Fruit fly (Drosophila melanogaster) whole organism, embryonic: ENCODE results near the gene CG3097.

Experiments used
- Asciz ChIP-seq: fragments of 200-800 bp; sonication (Bioruptor generic); optimal IDR thresholded peaks from 2 replicates; lab custom pipeline; 2017; ENCODE audit warnings: missing biosample characterization, mild to moderate bottlenecking, missing genetic modification characterization, missing genetic modification reagents
- B-H1 ChIP-seq: fragments of 200-800 bp; sonication (Bioruptor generic); IDR thresholded peaks from 3 replicates; pipeline ENCODE4 v1.3.6; 2022; ENCODE audit warnings: missing biosample characterization, missing genetic modification characterization
- CG10267 ChIP-seq: fragments of 200-800 bp; sonication (Bioruptor generic); optimal IDR thresholded peaks from 2 replicates; lab custom pipeline; 2018; ENCODE audit warnings: missing biosample characterization, mild to moderate bottlenecking, missing genetic modification characterization, moderate library complexity
- CG10565 ChIP-seq: fragments of 200-800 bp; sonication (Bioruptor generic); optimal IDR thresholded peaks from 3 replicates; lab custom pipeline; 2016; ENCODE audit warnings: missing biosample characterization, mild to moderate bottlenecking, missing genetic modification characterization
- CG11560 ChIP-seq: fragments of 200-800 bp; sonication (Bioruptor generic); IDR thresholded peaks from 3 replicates; pipeline ENCODE4 v1.3.6; 2022; ENCODE audit warnings: missing biosample characterization, missing genetic modification characterization
- CG12942 ChIP-seq: fragments of 200-800 bp; sonication (Bioruptor generic); optimal IDR thresholded peaks from 3 replicates; lab custom pipeline; 2016; ENCODE audit warnings: missing biosample characterization, missing genetic modification characterization
- CG14441 ChIP-seq: fragments of 200-800 bp; sonication (Bioruptor generic); IDR thresholded peaks from 2 replicates; pipeline ENCODE4 v1.3.6; 2022; ENCODE audit warnings: missing biosample characterization, missing genetic modification characterization
- CG16779 ChIP-seq: fragments of 200-800 bp; sonication (Bioruptor generic); IDR thresholded peaks from 2 replicates; pipeline ENCODE4 v1.3.6; 2022; ENCODE audit warnings: missing biosample characterization, missing genetic modification characterization
- CG2129 ChIP-seq: fragments of 200-800 bp; sonication (Bioruptor generic); IDR thresholded peaks from 2 replicates; pipeline ENCODE4 v1.3.6; 2022; ENCODE audit warnings: missing biosample characterization, missing genetic modification characterization; ENCODE audit not compliant: partially characterized antibody
- CG2712 ChIP-seq: fragments of 200-800 bp; optimal IDR thresholded peaks from 3 replicates; lab custom pipeline; 2019; ENCODE audit warnings: missing biosample characterization, mild to moderate bottlenecking, missing genetic modification characterization, moderate library complexity
- CG30403 ChIP-seq: fragments of 200-800 bp; sonication (Bioruptor generic); optimal IDR thresholded peaks from 3 replicates; lab custom pipeline; 2016; ENCODE audit warnings: missing biosample characterization, missing genetic modification characterization
- CG3995 ChIP-seq: fragments of 200-800 bp; sonication (Bioruptor generic); optimal IDR thresholded peaks from 3 replicates; lab custom pipeline; 2016; ENCODE audit warnings: missing biosample characterization, missing genetic modification characterization
- CG4404 ChIP-seq: fragments of 200-800 bp; sonication (Bioruptor generic); IDR thresholded peaks from 2 replicates; pipeline ENCODE4 v1.3.6; 2022; ENCODE audit warnings: missing biosample characterization, missing genetic modification characterization
- CG4820 ChIP-seq: fragments of 200-800 bp; sonication (Bioruptor generic); optimal IDR thresholded peaks from 3 replicates; lab custom pipeline; 2016; ENCODE audit warnings: missing biosample characterization, missing genetic modification characterization
- CG5180 ChIP-seq: fragments of 200-800 bp; sonication (Bioruptor generic); optimal IDR thresholded peaks from 3 replicates; lab custom pipeline; 2017; ENCODE audit warnings: missing biosample characterization, missing genetic modification characterization, mild to moderate bottlenecking, moderate library complexity, missing genetic modification reagents
- CG6854 ChIP-seq: fragments of 200-800 bp; sonication (Bioruptor generic); optimal IDR thresholded peaks from 3 replicates; lab custom pipeline; 2017; ENCODE audit warnings: missing biosample characterization, mild to moderate bottlenecking, missing genetic modification characterization
- CG7786 ChIP-seq: fragments of 200-800 bp; sonication (Bioruptor generic); optimal IDR thresholded peaks from 2 replicates; lab custom pipeline; 2016; ENCODE audit warnings: missing biosample characterization, missing genetic modification characterization
- CG7839 ChIP-seq: fragments of 200-800 bp; sonication (Bioruptor generic); optimal IDR thresholded peaks from 3 replicates; lab custom pipeline; 2018; ENCODE audit warnings: missing biosample characterization, mild to moderate bottlenecking, missing genetic modification characterization, moderate library complexity
- CG7987 ChIP-seq: fragments of 200-800 bp; sonication (Bioruptor generic); optimal IDR thresholded peaks from 2 replicates; lab custom pipeline; 2018; ENCODE audit warnings: missing biosample characterization, mild to moderate bottlenecking, missing genetic modification characterization, moderate library complexity
- CG9932 ChIP-seq: fragments of 200-800 bp; sonication (Bioruptor generic); IDR thresholded peaks from 2 replicates; pipeline ENCODE4 v1.3.6; 2022; ENCODE audit warnings: missing biosample characterization, missing genetic modification characterization
- CkIIα-i1 ChIP-seq: fragments of 200-800 bp; sonication (Bioruptor generic); IDR thresholded peaks from 2 replicates; pipeline ENCODE4 v1.3.6; 2022; ENCODE audit warnings: missing biosample characterization, missing genetic modification characterization
- Fer3 ChIP-seq: fragments of 200-800 bp; sonication (Bioruptor generic); optimal IDR thresholded peaks from 2 replicates; lab custom pipeline; 2018; ENCODE audit warnings: missing biosample characterization, mild to moderate bottlenecking, missing genetic modification characterization, moderate library complexity
- Hsf ChIP-seq: fragments of 200-800 bp; sonication (Bioruptor generic); optimal IDR thresholded peaks from 3 replicates; lab custom pipeline; 2016; ENCODE audit warnings: missing biosample characterization, missing genetic modification characterization
- Max ChIP-seq: fragments of 200-800 bp; sonication (Bioruptor generic); optimal IDR thresholded peaks from 2 replicates; lab custom pipeline; 2016; ENCODE audit warnings: missing biosample characterization, mild to moderate bottlenecking, missing genetic modification characterization
- NK7.1 ChIP-seq: fragments of 200-800 bp; sonication (Bioruptor generic); optimal IDR thresholded peaks from 3 replicates; lab custom pipeline; 2016; ENCODE audit warnings: missing biosample characterization, missing genetic modification characterization
- Oli ChIP-seq: fragments of 200-800 bp; sonication (Bioruptor generic); optimal IDR thresholded peaks from 2 replicates; lab custom pipeline; 2018; ENCODE audit warnings: missing biosample characterization, mild to moderate bottlenecking, missing genetic modification characterization, moderate library complexity
- Ravus ChIP-seq: fragments of 200-800 bp; sonication (Bioruptor generic); IDR thresholded peaks from 2 replicates; pipeline ENCODE4 v1.3.6; 2022; ENCODE audit warnings: missing biosample characterization, missing genetic modification characterization
- Rx ChIP-seq: fragments of 200-800 bp; sonication (Bioruptor generic); IDR thresholded peaks from 2 replicates; pipeline ENCODE4 v1.3.6; 2022; ENCODE audit warnings: missing biosample characterization, missing genetic modification characterization
- Side ChIP-seq: fragments of 200-800 bp; sonication (Bioruptor generic); optimal IDR thresholded peaks from 2 replicates; lab custom pipeline; 2016; ENCODE audit warnings: missing biosample characterization, missing genetic modification characterization
- Spps ChIP-seq: fragments of 200-800 bp; sonication (Bioruptor generic); optimal IDR thresholded peaks from 2 replicates; lab custom pipeline; 2018; ENCODE audit warnings: missing biosample characterization, mild to moderate bottlenecking, missing genetic modification characterization
- ap ChIP-seq: fragments of 200-800 bp; sonication (Bioruptor generic); IDR thresholded peaks from 2 replicates; pipeline ENCODE4 v1.3.6; 2022; ENCODE audit warnings: missing biosample characterization, missing genetic modification characterization
- cad ChIP-seq: fragments of >200 bp; optimal IDR thresholded peaks from 2 replicates; lab custom pipeline; 2017; ENCODE audit warnings: missing biosample characterization, missing genetic modification characterization
- cas ChIP-seq: fragments of 200-800 bp; sonication (Bioruptor generic); IDR thresholded peaks from 2 replicates; pipeline ENCODE4 v1.3.6; 2022; ENCODE audit warnings: missing biosample characterization, missing genetic modification characterization
- chif ChIP-seq, 2 experiments: fragments of 200-800 bp; sonication (Bioruptor generic); optimal IDR thresholded peaks; 3 replicates each; lab custom pipeline; 2016; ENCODE audit warnings: missing biosample characterization in 2 of 2, missing genetic modification characterization in 2 of 2
- corto ChIP-seq: fragments of 200-800 bp; sonication (Bioruptor generic); optimal IDR thresholded peaks from 2 replicates; lab custom pipeline; 2016; ENCODE audit warnings: missing biosample characterization, mild to moderate bottlenecking, missing genetic modification characterization, moderate library complexity
- dm ChIP-seq: fragments of 200-800 bp; sonication (Bioruptor generic); optimal IDR thresholded peaks from 3 replicates; lab custom pipeline; 2016; ENCODE audit warnings: missing biosample characterization, missing genetic modification characterization
- ewg ChIP-seq: fragments of 200-800 bp; sonication (Bioruptor generic); optimal IDR thresholded peaks from 3 replicates; lab custom pipeline; 2017; ENCODE audit warnings: mild to moderate bottlenecking, missing biosample characterization, missing genetic modification reagents, missing genetic modification characterization
- her ChIP-seq: fragments of 200-800 bp; sonication (Bioruptor generic); optimal IDR thresholded peaks from 2 replicates; lab custom pipeline; 2016; ENCODE audit warnings: missing biosample characterization, missing genetic modification characterization
- onecut ChIP-seq: fragments of 200-800 bp; sonication (Bioruptor generic); IDR thresholded peaks from 2 replicates; pipeline ENCODE4 v1.3.6; 2022; ENCODE audit warnings: missing biosample characterization, missing genetic modification characterization
- prd ChIP-seq, 3 experiments: fragments of >200 bp in 2 of 3; fragments of 200-800 bp in 1 of 3; sonication (Bioruptor generic) in 1 of 3; optimal IDR thresholded peaks in 2 of 3; IDR thresholded peaks in 1 of 3; 2 replicates in 2 of 3; 3 replicates in 1 of 3; pipeline versions ENCODE4 v1.3.6 to Lab custom; 2017 to 2022; ENCODE audit warnings: missing biosample characterization in 1 of 3, missing genetic modification characterization in 1 of 3
- pzg ChIP-seq: fragments of 200-800 bp; sonication (Bioruptor generic); optimal IDR thresholded peaks from 3 replicates; lab custom pipeline; 2018; ENCODE audit warnings: missing biosample characterization, mild to moderate bottlenecking, missing genetic modification characterization, moderate library complexity
- rib ChIP-seq: fragments of 200-800 bp; sonication (Bioruptor generic); IDR thresholded peaks from 2 replicates; pipeline ENCODE4 v1.3.6; 2022; ENCODE audit warnings: missing biosample characterization, missing genetic modification characterization
- schlank ChIP-seq: fragments of 200-800 bp; sonication (Bioruptor generic); optimal IDR thresholded peaks from 2 replicates; lab custom pipeline; 2018; ENCODE audit warnings: missing biosample characterization, mild to moderate bottlenecking, missing genetic modification characterization
- sens-2 ChIP-seq: fragments of 200-800 bp; sonication (Bioruptor generic); IDR thresholded peaks from 2 replicates; pipeline ENCODE4 v1.3.6; 2022; ENCODE audit warnings: missing biosample characterization, missing genetic modification characterization
- sima ChIP-seq: fragments of 200-800 bp; sonication (Bioruptor generic); optimal IDR thresholded peaks from 2 replicates; lab custom pipeline; 2016; ENCODE audit warnings: missing biosample characterization, missing genetic modification characterization
- twi ChIP-seq: fragments of 200-800 bp; optimal IDR thresholded peaks from 2 replicates; lab custom pipeline; 2019; ENCODE audit warnings: missing biosample characterization, mild to moderate bottlenecking, missing genetic modification characterization, moderate library complexity
- usp ChIP-seq: fragments of >200 bp; optimal IDR thresholded peaks from 2 replicates; lab custom pipeline; 2017; ENCODE audit warnings: missing biosample characterization, missing genetic modification characterization
- zen ChIP-seq: fragments of 200-800 bp; sonication (Bioruptor generic); optimal IDR thresholded peaks from 3 replicates; lab custom pipeline; 2018; ENCODE audit warnings: missing biosample characterization, mild to moderate bottlenecking, missing genetic modification characterization, moderate library complexity

CG3097 gene

dm6 chrX:5745840-5746815, 24.5 kb downstream of the CG3097 start (continued):
- TF ChIP-seq CG10267 (tag; lab: Kevin White, UChicago) (peak; percentile 23), Hsf (GFP tag; lab: Kevin White, UChicago) (peak; percentile 48), CG14441 (GFP tag; lab: Robert Waterston, UW) (peak; percentile 80), Side (GFP tag; lab: Kevin White, UChicago) (peak; percentile 27), ap (peak; percentile 49; the same call in 1 of the 2 replicates), CG7987 (GFP tag; lab: Kevin White, UChicago) (no peak), cas (GFP tag; lab: Robert Waterston, UW) (0 out of 2 replicates have a peak, but pooled peaks have one; percentile 58), prd (optimal IDR thresholded peaks at IDR 0.05; lab: Kevin White, UChicago) (no peak), prd (GFP tag; IDR thresholded peaks at IDR 0.05; lab: Robert Waterston, UW) (peak; percentile 79), schlank (tag; lab: Kevin White, UChicago) (peak; percentile 70), Oli (tag; lab: Kevin White, UChicago) (peak; percentile 72), Spps (tag; lab: Kevin White, UChicago) (peak; percentile 24), B-H1 (GFP tag; lab: Robert Waterston, UW) (peak; percentile 61), chif (GFP tag; optimal IDR thresholded peaks at IDR 0.05; lab: Kevin White, UChicago) (peak in 1 of 2 experiments; percentile 53), CG7839 (tag; lab: Kevin White, UChicago) (peak; percentile 78), CG3995 (GFP tag; lab: Kevin White, UChicago) (peak; percentile 7), CG4404 (peak; percentile 66), onecut (GFP tag; lab: Robert Waterston, UW) (peak; percentile 77), CG4820 (GFP tag; lab: Kevin White, UChicago) (peak; percentile 31), Fer3 (tag; lab: Kevin White, UChicago) (peak; percentile 73), twi (tag; lab: Kevin White, UChicago) (peak; percentile 37), CkIIα-i1 (no peak), CG11560 (tag; lab: Robert Waterston, UW) (peak; percentile 46; the same call in 1 of the 3 replicates), CG7786 (GFP tag; lab: Kevin White, UChicago) (peak; percentile 70), Ravus (GFP tag; lab: Robert Waterston, UW) (peak; percentile 29; the same call in 1 of the 2 replicates), her (no peak), CG2712 (tag; lab: Kevin White, UChicago) (peak; percentile 54), ewg (GFP tag; lab: Kevin White, UChicago) (peak; percentile 66), zen (peak; percentile 35), Asciz (GFP tag; lab: Kevin White, UChicago) (peak; percentile 45), sima (GFP tag; lab: Kevin White, UChicago) (no peak), Rx (GFP tag; lab: Robert Waterston, UW) (peak; percentile 74), NK7.1 (GFP tag; lab: Kevin White, UChicago) (no peak), CG16779 (GFP tag; lab: Robert Waterston, UW) (peak; percentile 83), Max (GFP tag; lab: Kevin White, UChicago) (peak; percentile 45), CG10565 (GFP tag; lab: Kevin White, UChicago) (no peak), cad (GFP tag; lab: Kevin White, UChicago) (no peak), dm (GFP tag; lab: Kevin White, UChicago) (peak; percentile 19), usp (no peak), CG30403 (GFP tag; lab: Kevin White, UChicago) (peak; percentile 60), rib (GFP tag; lab: Robert Waterston, UW) (no peak), CG12942 (GFP tag; lab: Kevin White, UChicago) (peak; percentile 38), pzg (GFP tag; lab: Kevin White, UChicago) (peak; percentile 29), CG5180 (GFP tag; lab: Kevin White, UChicago) (peak; percentile 63), CG6854 (GFP tag; lab: Kevin White, UChicago) (peak; percentile 46), CG9932 (GFP tag; lab: Robert Waterston, UW) (peak; percentile 83), CG2129 (no peak), corto (peak; percentile 56), sens-2 (GFP tag; lab: Robert Waterston, UW) (peak; percentile 79)
